Worm (Caenorhabditis elegans) whole organism, L2 larva: ENCODE results near the gene R148.5.
A peak's percentile ranks its signal among the peaks of the same experiment; 100 is the strongest.

Experiments used
- C34F6.9 ChIP-seq: fragments of 150-350 bp; optimal IDR thresholded peaks from 2 replicates; lab custom pipeline; 2014; ENCODE audit warnings: missing biosample characterization, missing genetic modification characterization
- F13H6.1 ChIP-seq: sonication (generic microtip); optimal IDR thresholded peaks from 2 replicates; lab custom pipeline; 2016; ENCODE audit warnings: missing genetic modification characterization, missing compliant biosample characterization
- R02D3.7 ChIP-seq: fragments of 150-350 bp; optimal IDR thresholded peaks from 2 replicates; lab custom pipeline; 2014; ENCODE audit warnings: missing biosample characterization, missing genetic modification characterization
- ZK546.5 ChIP-seq: sonication (generic microtip); optimal IDR thresholded peaks from 2 replicates; lab custom pipeline; 2017; ENCODE audit warnings: missing biosample characterization, missing genetic modification characterization
- alr-1 ChIP-seq: fragments of 150-350 bp; optimal IDR thresholded peaks from 2 replicates; lab custom pipeline; 2014; ENCODE audit warnings: missing biosample characterization, missing genetic modification characterization
- aly-2 ChIP-seq: fragments of 150-350 bp; optimal IDR thresholded peaks from 2 replicates; lab custom pipeline; 2014; ENCODE audit warnings: missing biosample characterization, missing genetic modification characterization
- ceh-16 ChIP-seq: fragments of 150-350 bp; optimal IDR thresholded peaks from 2 replicates; lab custom pipeline; 2014; ENCODE audit warnings: missing biosample characterization, missing genetic modification characterization
- ceh-82 ChIP-seq: fragments of 150-350 bp; optimal IDR thresholded peaks from 2 replicates; lab custom pipeline; 2014; ENCODE audit warnings: missing biosample characterization, missing genetic modification characterization
- crh-2 ChIP-seq: sonication (generic microtip); optimal IDR thresholded peaks from 2 replicates; lab custom pipeline; 2017; ENCODE audit warnings: missing biosample characterization, missing genetic modification characterization
- dmd-4 ChIP-seq: sonication (generic microtip); optimal IDR thresholded peaks from 2 replicates; lab custom pipeline; 2017; ENCODE audit warnings: missing biosample characterization, missing genetic modification characterization
- egl-27 ChIP-seq: sonication (generic microtip); optimal IDR thresholded peaks from 3 replicates; lab custom pipeline; 2017; ENCODE audit warnings: missing biosample characterization, missing genetic modification reagents, missing genetic modification characterization
- elt-1 ChIP-seq: fragments of 150-350 bp; optimal IDR thresholded peaks from 2 replicates; lab custom pipeline; 2014; ENCODE audit warnings: missing biosample characterization, missing genetic modification characterization
- elt-3 ChIP-seq: sonication (generic microtip); optimal IDR thresholded peaks from 2 replicates; lab custom pipeline; 2017; ENCODE audit warnings: missing biosample characterization, missing genetic modification characterization
- fos-1 ChIP-seq: fragments of 150-350 bp; optimal IDR thresholded peaks from 2 replicates; lab custom pipeline; 2014; ENCODE audit warnings: missing biosample characterization, missing genetic modification characterization
- gmeb-1 ChIP-seq: fragments of 150-350 bp; optimal IDR thresholded peaks from 2 replicates; lab custom pipeline; 2014; ENCODE audit warnings: missing biosample characterization, missing genetic modification characterization
- lin-11 ChIP-seq: fragments of 150-350 bp; sonication (generic microtip); optimal IDR thresholded peaks from 2 replicates; lab custom pipeline; 2014; ENCODE audit warnings: missing biosample characterization, missing genetic modification characterization, inconsistent platforms, mixed read lengths
- lin-13 ChIP-seq: fragments of 150-350 bp; optimal IDR thresholded peaks from 2 replicates; lab custom pipeline; 2014; ENCODE audit warnings: missing biosample characterization, missing genetic modification reagents, missing genetic modification characterization
- lin-39 ChIP-seq: fragments of 150-350 bp; optimal IDR thresholded peaks from 2 replicates; lab custom pipeline; 2014; ENCODE audit warnings: missing biosample characterization, missing genetic modification reagents, missing genetic modification characterization
- lsy-2 ChIP-seq, 2 experiments: fragments of 150-350 bp in 1 of 2; sonication (generic microtip) in 1 of 2; optimal IDR thresholded peaks; 2 replicates each; lab custom pipeline; 2014 to 2017; ENCODE audit warnings: missing biosample characterization in 2 of 2, missing genetic modification characterization in 2 of 2
- mab-5 ChIP-seq: fragments of 150-350 bp; optimal IDR thresholded peaks from 2 replicates; lab custom pipeline; 2014; ENCODE audit warnings: missing biosample characterization, missing genetic modification characterization
- mbf-1 ChIP-seq: sonication (generic microtip); optimal IDR thresholded peaks from 2 replicates; lab custom pipeline; 2017; ENCODE audit warnings: missing biosample characterization, missing genetic modification characterization
- mdl-1 ChIP-seq, 2 experiments: fragments of 150-350 bp in 1 of 2; sonication (generic microtip) in 1 of 2; optimal IDR thresholded peaks; 2 replicates each; lab custom pipeline; 2017; ENCODE audit warnings: missing biosample characterization in 2 of 2, missing genetic modification characterization in 2 of 2
- nhr-11 ChIP-seq: fragments of 150-350 bp; optimal IDR thresholded peaks from 2 replicates; lab custom pipeline; 2014; ENCODE audit warnings: missing biosample characterization, missing genetic modification characterization
- nhr-12 ChIP-seq: fragments of 150-350 bp; optimal IDR thresholded peaks from 2 replicates; lab custom pipeline; 2014; ENCODE audit warnings: missing biosample characterization, missing genetic modification characterization
- nhr-129 ChIP-seq: fragments of 150-350 bp; optimal IDR thresholded peaks from 2 replicates; lab custom pipeline; 2014; ENCODE audit warnings: missing biosample characterization, missing genetic modification characterization
- nhr-21 ChIP-seq: fragments of 150-350 bp; optimal IDR thresholded peaks from 2 replicates; lab custom pipeline; 2014; ENCODE audit warnings: missing biosample characterization, missing genetic modification characterization
- nhr-23 ChIP-seq: fragments of 150-350 bp; optimal IDR thresholded peaks from 2 replicates; lab custom pipeline; 2014; ENCODE audit warnings: missing biosample characterization, missing genetic modification reagents, missing genetic modification characterization
- nhr-237 ChIP-seq: fragments of 150-350 bp; optimal IDR thresholded peaks from 2 replicates; lab custom pipeline; 2014; ENCODE audit warnings: missing biosample characterization, missing genetic modification characterization
- nhr-25 ChIP-seq: fragments of 150-350 bp; sonication (generic microtip); optimal IDR thresholded peaks from 3 replicates; lab custom pipeline; 2014; ENCODE audit warnings: missing biosample characterization, missing genetic modification characterization
- nhr-6 ChIP-seq: fragments of 150-350 bp; optimal IDR thresholded peaks from 2 replicates; lab custom pipeline; 2014; ENCODE audit warnings: missing biosample characterization, missing genetic modification characterization
- sem-4 ChIP-seq: fragments of 150-350 bp; optimal IDR thresholded peaks from 2 replicates; lab custom pipeline; 2014; ENCODE audit warnings: missing biosample characterization, missing genetic modification reagents, missing genetic modification characterization
- skn-1 ChIP-seq: sonication (generic microtip); optimal IDR thresholded peaks from 2 replicates; lab custom pipeline; 2017; ENCODE audit warnings: missing biosample characterization, missing genetic modification characterization
- sma-3 ChIP-seq: sonication (generic microtip); optimal IDR thresholded peaks from 2 replicates; lab custom pipeline; 2016; ENCODE audit warnings: missing genetic modification reagents, missing genetic modification characterization, missing compliant biosample characterization
- snpc-4 ChIP-seq: fragments of 150-350 bp; optimal IDR thresholded peaks from 2 replicates; lab custom pipeline; 2014; ENCODE audit warnings: missing biosample characterization, missing genetic modification characterization
- unc-55 ChIP-seq: fragments of 150-350 bp; sonication (generic microtip); optimal IDR thresholded peaks from 3 replicates; lab custom pipeline; 2014; ENCODE audit warnings: missing biosample characterization, missing genetic modification reagents, missing genetic modification characterization
- zag-1 ChIP-seq: fragments of 150-350 bp; optimal IDR thresholded peaks from 2 replicates; lab custom pipeline; 2014; ENCODE audit warnings: missing biosample characterization, missing genetic modification characterization
- ztf-1 ChIP-seq: fragments of 200-800 bp; sonication (Bioruptor generic); conservative IDR thresholded peaks from 2 replicates; pipeline ENCODE4 v1.3.6; 2022; ENCODE audit warnings: missing genetic modification characterization, missing compliant biosample characterization
- ztf-11 ChIP-seq: sonication (generic microtip); optimal IDR thresholded peaks from 2 replicates; lab custom pipeline; 2017; ENCODE audit warnings: missing biosample characterization, missing genetic modification characterization
- ztf-4 ChIP-seq: fragments of 150-350 bp; optimal IDR thresholded peaks from 2 replicates; lab custom pipeline; 2014; ENCODE audit warnings: missing biosample characterization, missing genetic modification characterization

The R148.5 gene

DNA sequence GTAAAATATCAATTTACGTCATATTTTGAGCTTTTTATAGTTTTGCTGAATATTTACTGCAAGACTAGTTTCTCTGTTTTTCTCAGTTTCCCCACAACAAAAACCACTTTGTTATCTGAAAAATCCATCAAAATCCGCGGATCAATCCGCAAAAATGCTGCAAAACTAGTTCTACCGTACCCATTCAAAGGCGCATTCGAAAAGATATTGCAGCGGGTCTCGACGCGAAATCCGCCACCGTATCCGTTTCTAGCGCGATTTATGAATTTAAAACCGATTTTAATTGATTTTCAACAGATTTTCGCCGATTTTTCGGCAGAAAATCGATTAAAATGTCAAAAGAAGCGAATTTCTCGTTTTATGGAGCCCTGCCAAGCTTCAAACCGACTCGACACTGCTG is 5.9 kb downstream of the R148.5 start, which contains the start of gene R148.4:
R148.4 (plus strand) TSS at position 211 of the 400 bp plus-strand sequence.
- TF ChIP-seq ztf-11 (tag; lab: Kevin White, UChicago) (no peak), alr-1 (no peak), mdl-1 (tag; optimal IDR thresholded peaks at IDR 0.05; lab: Kevin White, UChicago) (no peak), elt-3 (tag; lab: Kevin White, UChicago) (no peak)

DNA sequence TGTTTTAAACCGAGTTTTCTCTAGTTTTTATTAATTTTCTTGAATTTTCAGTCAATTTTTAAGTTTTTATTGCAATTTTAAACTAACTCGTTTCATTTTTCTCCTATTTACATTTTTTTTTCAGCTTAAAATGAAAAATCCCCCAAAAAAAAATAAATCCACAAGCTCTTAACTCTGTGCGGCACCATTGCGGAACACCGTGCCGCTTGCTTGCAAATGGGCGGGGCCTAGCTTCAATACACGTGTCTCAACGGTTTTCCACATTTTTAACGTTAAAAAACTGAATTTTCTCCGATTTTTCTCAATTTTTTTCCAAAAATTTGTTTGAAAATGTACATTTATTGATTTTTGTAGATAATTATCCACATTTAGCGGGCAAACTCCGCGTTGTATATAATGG is 9.5 kb downstream of the R148.5 start, which contains the start of gene R148.3:
R148.3 (plus strand) TSS at position 347 of the 400 bp plus-strand sequence.
- TF ChIP-seq snpc-4 (tag; lab: Kevin White, UChicago) (peak; percentile 15), sma-3 (GFP tag; lab: Kevin White, UChicago) (peak; percentile 17), gmeb-1 (peak; percentile 66), sem-4 (tag; lab: Kevin White, UChicago) (peak; percentile 27), mbf-1 (tag; lab: Kevin White, UChicago) (no peak), lsy-2 (tag; optimal IDR thresholded peaks at IDR 0.05; lab: Kevin White, UChicago) (peak in 1 of 2 experiments; percentile 59), mdl-1 (tag; optimal IDR thresholded peaks at IDR 0.05; lab: Kevin White, UChicago) (peak in 1 of 2 experiments; percentile 24), lin-11 (tag; lab: Kevin White, UChicago) (peak; percentile 36), lin-13 (GFP tag; lab: Kevin White, UChicago) (peak; percentile 61), nhr-129 (tag; lab: Kevin White, UChicago) (peak; percentile 39), mab-5 (tag; lab: Kevin White, UChicago) (no peak), nhr-21 (tag; lab: Kevin White, UChicago) (peak; percentile 22), R02D3.7 (tag; lab: Kevin White, UChicago) (no peak), aly-2 (no peak), nhr-6 (tag; lab: Kevin White, UChicago) (no peak), nhr-11 (no peak), crh-2 (peak; percentile 75), F13H6.1 (tag; lab: Kevin White, UChicago) (peak; percentile 62), elt-1 (tag; lab: Kevin White, UChicago) (no peak), egl-27 (tag; lab: Kevin White, UChicago) (no peak), ceh-16 (tag; lab: Kevin White, UChicago) (no peak), ztf-4 (peak; percentile 19), C34F6.9 (tag; lab: Kevin White, UChicago) (peak; percentile 21), ztf-1 (GFP tag; lab: Robert Waterston, UW) (no peak), nhr-25 (tag; lab: Kevin White, UChicago) (peak; percentile 37), nhr-12 (tag; lab: Kevin White, UChicago) (no peak), unc-55 (GFP tag; lab: Kevin White, UChicago) (peak; percentile 52)

DNA sequence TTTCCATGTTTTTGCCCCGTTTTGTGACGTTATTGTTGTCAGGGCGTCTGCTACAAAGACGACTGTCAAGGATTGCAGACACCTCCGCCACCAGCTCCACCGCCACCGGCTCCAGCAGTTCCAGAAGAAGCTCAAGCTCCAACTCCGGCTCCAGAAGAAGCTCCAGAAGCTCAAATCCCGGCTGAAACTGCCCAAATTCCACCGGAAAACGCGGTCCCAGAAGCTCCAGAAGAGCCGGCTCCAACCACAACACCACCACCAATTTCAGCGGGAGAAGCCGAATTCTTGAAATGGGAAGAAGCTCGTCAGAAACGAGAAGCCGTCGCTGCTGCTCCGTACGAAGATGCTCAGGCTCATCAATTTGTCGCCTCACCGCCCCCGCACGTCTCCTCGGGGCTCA is 11.3 kb downstream of the R148.5 start:
- no peak for TF ChIP-seq lin-39
- TF ChIP-seq elt-1 (tag; lab: Kevin White, UChicago), result no peak

DNA sequence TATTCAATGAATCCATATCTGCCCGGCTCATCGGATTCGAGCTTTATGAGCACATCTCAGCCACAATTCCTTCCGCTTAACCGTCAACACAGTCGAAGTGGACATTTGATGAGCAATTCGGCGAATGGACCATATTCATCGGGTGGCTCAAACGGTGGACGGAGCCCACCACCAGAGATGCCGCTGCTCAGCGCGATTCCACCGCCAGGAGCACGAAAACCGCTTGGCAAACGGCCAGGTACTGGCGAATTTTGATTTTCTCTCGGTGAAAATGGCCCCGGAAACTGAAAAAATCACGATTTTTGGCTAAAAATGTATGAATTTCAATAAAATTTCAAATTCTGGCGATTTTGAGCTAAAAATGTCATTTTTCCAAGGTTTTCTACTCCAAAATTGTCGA is 14.4 kb downstream of the R148.5 start:
- TF ChIP-seq mab-5 (tag; lab: Kevin White, UChicago), result no peak
- TF ChIP-seq mbf-1 (tag; lab: Kevin White, UChicago), result no peak
- no peak for TF ChIP-seq nhr-25 (tag; lab: Kevin White, UChicago)
- no peak for TF ChIP-seq zag-1 (tag; lab: Kevin White, UChicago)
- no peak for TF ChIP-seq ZK546.5 (tag; lab: Kevin White, UChicago)
- TF ChIP-seq dmd-4 (tag; lab: Kevin White, UChicago), result no peak
- no peak for TF ChIP-seq sma-3 (GFP tag; lab: Kevin White, UChicago)

DNA sequence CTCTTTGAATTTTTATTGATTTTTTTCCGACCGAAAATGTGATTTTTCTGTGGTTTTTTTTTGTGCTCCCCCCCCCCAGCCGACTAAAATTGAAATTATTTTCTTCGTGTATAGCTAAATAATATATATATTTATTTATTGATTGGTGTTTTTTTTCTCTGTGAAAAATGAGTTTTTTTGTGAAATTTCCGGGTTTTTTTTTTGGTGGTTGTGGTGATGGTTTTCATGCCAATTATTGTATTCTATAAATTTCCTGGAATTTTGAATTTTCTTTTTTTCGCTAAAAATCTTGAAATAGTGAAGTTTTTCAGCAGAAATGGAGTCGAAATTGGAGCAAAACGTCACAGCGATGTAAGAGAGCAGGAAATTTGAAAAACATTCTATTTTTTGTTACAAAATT is 17.9 kb downstream of the R148.5 start, which contains the start of gene lmtr-5:
lmtr-5 (plus strand) TSS at position 301 of the 400 bp plus-strand sequence.
- TF ChIP-seq sem-4 (tag; lab: Kevin White, UChicago) (no peak), C34F6.9 (tag; lab: Kevin White, UChicago) (no peak), ztf-4 (no peak), alr-1 (no peak), nhr-12 (tag; lab: Kevin White, UChicago) (no peak), skn-1 (tag; lab: Kevin White, UChicago) (no peak), ceh-82 (tag; lab: Kevin White, UChicago) (no peak), elt-3 (tag; lab: Kevin White, UChicago) (no peak), dmd-4 (tag; lab: Kevin White, UChicago) (no peak), mab-5 (tag; lab: Kevin White, UChicago) (no peak), nhr-23 (tag; lab: Kevin White, UChicago) (no peak), egl-27 (tag; lab: Kevin White, UChicago) (no peak), lin-11 (tag; lab: Kevin White, UChicago) (no peak), F13H6.1 (tag; lab: Kevin White, UChicago) (no peak), fos-1 (no peak), snpc-4 (tag; lab: Kevin White, UChicago) (no peak), crh-2 (no peak), nhr-21 (tag; lab: Kevin White, UChicago) (no peak), nhr-237 (tag; lab: Kevin White, UChicago) (no peak), nhr-6 (tag; lab: Kevin White, UChicago) (no peak)
